Worm (Caenorhabditis elegans) whole organism, L1 larva: ENCODE data around the gene str-261.

Experiments
- alr-1 ChIP-seq: fragments of 200-800 bp; sonication (Bioruptor generic); optimal IDR thresholded peaks from 2 replicates; lab custom pipeline; 2018; ENCODE audit warnings: borderline replicate concordance, mild to moderate bottlenecking, missing genetic modification characterization, missing compliant biosample characterization
- aly-2 ChIP-seq: fragments of 150-350 bp; optimal IDR thresholded peaks from 2 replicates; lab custom pipeline; 2014; ENCODE audit warnings: missing biosample characterization, missing genetic modification characterization
- ceh-90 ChIP-seq: sonication (generic microtip); optimal IDR thresholded peaks from 2 replicates; lab custom pipeline; 2016; ENCODE audit warnings: missing genetic modification characterization, missing compliant biosample characterization
- ces-1 ChIP-seq: fragments of 150-350 bp; optimal IDR thresholded peaks from 2 replicates; lab custom pipeline; 2014; ENCODE audit warnings: missing biosample characterization, missing genetic modification reagents, missing genetic modification characterization
- ets-5 ChIP-seq: fragments of 200-800 bp; sonication (Bioruptor generic); IDR thresholded peaks from 2 replicates; pipeline ENCODE4 v1.3.6; 2022; ENCODE audit warnings: missing genetic modification characterization, missing compliant biosample characterization
- fos-1 ChIP-seq: fragments of 150-350 bp; optimal IDR thresholded peaks from 2 replicates; lab custom pipeline; 2014; ENCODE audit warnings: missing biosample characterization, missing genetic modification characterization
- nhr-28 ChIP-seq: fragments of 150-350 bp; optimal IDR thresholded peaks from 2 replicates; lab custom pipeline; 2014; ENCODE audit warnings: missing biosample characterization, missing genetic modification characterization

DNA sequence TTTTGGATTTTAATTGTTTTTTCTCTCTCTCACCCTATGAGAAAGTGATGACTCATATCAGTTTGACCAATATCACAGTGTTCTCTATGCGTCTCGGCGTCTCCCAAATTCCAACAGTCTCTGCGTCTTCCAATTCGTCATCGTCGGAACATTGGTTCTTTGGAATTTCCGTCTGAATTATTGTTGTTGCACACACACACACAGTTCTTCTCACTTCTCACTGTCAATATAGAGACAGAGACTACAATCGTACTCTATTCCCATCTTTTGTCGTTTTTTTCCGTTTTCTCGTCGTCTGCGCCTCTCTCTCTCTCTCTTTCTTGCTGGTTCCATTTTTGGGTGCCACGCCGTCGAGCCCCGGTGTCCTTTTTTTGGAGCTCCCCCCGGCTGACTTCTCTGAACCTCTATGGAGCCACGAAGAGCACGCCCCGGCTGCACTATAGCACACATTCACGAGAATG lies 23.6 kb upstream of the str-261 start:
- TF ChIP-seq ceh-90 (tag; lab: Kevin White, UChicago) (no peak), aly-2 (no peak), fos-1 (tag; lab: Kevin White, UChicago) (no peak), alr-1 (tag; lab: Kevin White, UChicago) (no peak), ces-1 (no peak), nhr-28 (no peak), ets-5 (GFP tag; lab: Robert Waterston, UW) (no peak)
